Fruit fly (Drosophila melanogaster): Measurements from ENCODE around the gene CG13058.

dm6 chr3L:16364182-16364581 lies 35.5 kb downstream of the CG13058 start:
- TF ChIP-seq CG12769 (tag; optimal IDR thresholded peaks at IDR 0.05) (no peak), amos (GFP tag; IDR thresholded peaks at IDR 0.05; ENCODE audit: partially characterized antibody) (no peak), Myb (GFP tag; optimal IDR thresholded peaks at IDR 0.05) (no peak), mam (GFP tag; optimal IDR thresholded peaks at IDR 0.05) (no peak), Aef1 (GFP tag; IDR thresholded peaks at IDR 0.05) (no peak), Mad (GFP tag; optimal IDR thresholded peaks at IDR 0.05) (no peak), chm (GFP tag; IDR thresholded peaks at IDR 0.05) (no peak), sens (GFP tag) (peak; percentile 75), C15 (GFP tag; IDR thresholded peaks at IDR 0.05) (no peak), CG3995 (GFP tag; optimal IDR thresholded peaks at IDR 0.05) (no peak), CG13775 (GFP tag; optimal IDR thresholded peaks at IDR 0.05) (no peak), Elba2 (GFP tag; optimal IDR thresholded peaks at IDR 0.05) (no peak), CG6854 (GFP tag; optimal IDR thresholded peaks at IDR 0.05) (no peak)

Data from whole organism, embryonic.